Fruit fly (Drosophila melanogaster): Measurements from ENCODE around the gene CG1409.

The CG1409 gene

dm6 chrX:7893411-7894122, 35.6 kb downstream of the CG1409 start, which contains the start of the genes CG45089, ND-MNLL and p115:
TSS of gene CG45089 (minus strand) at chrX:7893798.
TSS of gene ND-MNLL (minus strand) at chrX:7893798.
TSS of gene p115 (plus strand) at chrX:7894031.
- peak; percentile 55 for TF ChIP-seq noc (tag; optimal IDR thresholded peaks at IDR 0.05)

- TF ChIP-seq noc (tag; optimal IDR thresholded peaks at IDR 0.05): no peak
Observed at dm6 chrX:7900659-7901058, 42.7 kb downstream of the CG1409 start.

dm6 chrX:7901153-7902038, 43.4 kb downstream of the CG1409 start, which contains the start of the genes RpS6 and bys:
TSS of gene RpS6 (minus strand) at chrX:7901331.
TSS of gene bys (plus strand) at chrX:7901880.
- TF ChIP-seq noc (tag; optimal IDR thresholded peaks at IDR 0.05): peak; percentile 17

All from whole organism, larva.